Worm (Caenorhabditis elegans): Measurements from ENCODE around the gene T18D3.9.

T18D3.9 gene

DNA sequence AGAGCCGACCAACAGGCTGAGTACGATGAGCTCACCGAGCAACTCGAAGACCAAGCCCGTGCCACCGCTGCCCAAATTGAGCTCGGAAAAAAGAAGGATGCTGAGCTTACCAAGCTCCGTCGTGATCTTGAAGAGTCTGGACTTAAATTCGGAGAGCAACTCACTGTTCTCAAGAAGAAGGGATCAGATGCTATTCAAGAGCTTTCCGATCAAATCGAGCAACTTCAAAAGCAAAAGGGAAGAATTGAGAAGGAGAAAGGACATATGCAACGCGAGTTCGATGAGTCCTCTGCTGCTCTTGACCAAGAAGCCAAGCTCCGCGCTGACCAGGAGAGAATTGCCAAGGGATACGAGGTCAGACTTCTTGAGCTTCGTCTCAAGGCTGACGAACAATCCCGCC, 18.0 kb upstream of the T18D3.9 start:
- TF ChIP-seq ztf-1 (GFP tag; conservative IDR thresholded peaks at IDR 0.05) (no peak), elt-3 (tag; optimal IDR thresholded peaks at IDR 0.05) (no peak), alr-1 (tag; optimal IDR thresholded peaks at IDR 0.05) (no peak), lsy-2 (tag; optimal IDR thresholded peaks at IDR 0.05) (no peak), ama-1 (optimal IDR thresholded peaks at IDR 0.05) (no peak), sem-4 (tag; optimal IDR thresholded peaks at IDR 0.05) (no peak), fos-1 (tag; optimal IDR thresholded peaks at IDR 0.05) (no peak), F13H6.1 (tag; optimal IDR thresholded peaks at IDR 0.05) (no peak), nhr-237 (tag; optimal IDR thresholded peaks at IDR 0.05) (no peak), ceh-16 (tag; optimal IDR thresholded peaks at IDR 0.05) (no peak), unc-62 (GFP tag; optimal IDR thresholded peaks at IDR 0.05) (no peak), R02D3.7 (tag; optimal IDR thresholded peaks at IDR 0.05) (no peak)

DNA sequence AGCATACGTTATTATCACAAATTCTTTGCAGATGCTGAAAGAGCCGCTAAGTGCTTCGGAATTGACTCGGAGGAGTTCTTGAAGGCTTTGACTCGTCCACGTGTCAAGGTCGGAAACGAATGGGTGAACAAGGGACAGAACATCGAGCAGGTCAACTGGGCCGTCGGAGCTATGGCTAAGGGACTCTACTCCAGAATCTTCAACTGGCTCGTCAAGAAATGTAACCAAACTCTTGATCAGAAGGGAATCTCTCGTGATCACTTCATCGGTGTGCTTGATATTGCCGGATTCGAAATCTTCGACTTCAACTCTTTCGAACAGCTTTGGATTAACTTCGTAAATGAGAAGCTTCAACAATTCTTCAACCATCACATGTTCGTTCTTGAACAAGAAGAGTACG, 15.6 kb upstream of the T18D3.9 start:
- no peak for TF ChIP-seq zag-1 (tag; optimal IDR thresholded peaks at IDR 0.05)
- TF ChIP-seq Y55F3AM.14 (GFP tag; optimal IDR thresholded peaks at IDR 0.05), result no peak
- TF ChIP-seq egl-27 (tag; optimal IDR thresholded peaks at IDR 0.05), result no peak
- no peak for TF ChIP-seq nhr-23 (tag; optimal IDR thresholded peaks at IDR 0.05)
- no peak for TF ChIP-seq unc-55 (GFP tag; optimal IDR thresholded peaks at IDR 0.05)
- TF ChIP-seq ceh-82 (tag; optimal IDR thresholded peaks at IDR 0.05), result no peak
- no peak for TF ChIP-seq aly-2 (tag; optimal IDR thresholded peaks at IDR 0.05)
- no peak for TF ChIP-seq C34F6.9 (tag; optimal IDR thresholded peaks at IDR 0.05)
- no peak for TF ChIP-seq ztf-1 (GFP tag; conservative IDR thresholded peaks at IDR 0.05)
- TF ChIP-seq nhr-77 (tag; optimal IDR thresholded peaks at IDR 0.05), result no peak
- TF ChIP-seq skn-1 (tag; optimal IDR thresholded peaks at IDR 0.05), result no peak
- TF ChIP-seq fos-1 (tag; optimal IDR thresholded peaks at IDR 0.05), result no peak
- no peak for TF ChIP-seq lsy-2 (tag; optimal IDR thresholded peaks at IDR 0.05)
- TF ChIP-seq lin-13 (GFP tag; optimal IDR thresholded peaks at IDR 0.05), result no peak
- TF ChIP-seq nhr-21 (tag; optimal IDR thresholded peaks at IDR 0.05), result no peak
- TF ChIP-seq mab-5 (tag; optimal IDR thresholded peaks at IDR 0.05), result no peak
- no peak for TF ChIP-seq sma-9 (GFP tag; optimal IDR thresholded peaks at IDR 0.05)
- TF ChIP-seq sma-9 (tag; optimal IDR thresholded peaks at IDR 0.05), result no peak
- TF ChIP-seq nhr-12 (tag; optimal IDR thresholded peaks at IDR 0.05), result no peak
- no peak for TF ChIP-seq ama-1 (optimal IDR thresholded peaks at IDR 0.05)
- no peak for TF ChIP-seq sma-3 (GFP tag; optimal IDR thresholded peaks at IDR 0.05)

DNA sequence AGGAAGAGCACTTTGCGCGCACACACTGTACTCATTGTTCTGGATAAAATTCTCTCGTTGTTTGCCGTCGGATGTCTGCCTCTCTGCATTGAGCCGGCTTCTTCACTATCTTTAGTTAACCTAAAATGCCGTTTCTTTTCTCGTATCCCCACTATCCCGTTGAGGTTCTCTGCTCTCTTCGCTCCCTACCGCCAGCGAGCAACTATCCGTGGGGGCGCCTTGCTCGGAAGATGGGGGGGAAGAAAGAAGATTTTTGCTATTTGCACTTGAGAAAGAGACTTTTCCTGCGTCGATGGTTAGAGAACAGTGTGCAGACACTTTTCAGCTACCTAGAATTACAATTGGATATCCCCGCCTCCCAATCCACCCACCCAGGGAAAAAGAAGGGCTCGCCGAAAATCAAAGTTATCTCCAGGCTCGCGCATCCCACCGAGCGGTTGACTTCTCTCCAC, 13.4 kb upstream of the T18D3.9 start, which contains the start of gene myo-2:
TSS of gene myo-2 (plus strand) at position 402 of the 452 bp plus-strand sequence.
- TF ChIP-seq mbf-1 (tag; optimal IDR thresholded peaks at IDR 0.05) (no peak), F13H6.1 (tag; optimal IDR thresholded peaks at IDR 0.05) (peak; percentile 28)

DNA sequence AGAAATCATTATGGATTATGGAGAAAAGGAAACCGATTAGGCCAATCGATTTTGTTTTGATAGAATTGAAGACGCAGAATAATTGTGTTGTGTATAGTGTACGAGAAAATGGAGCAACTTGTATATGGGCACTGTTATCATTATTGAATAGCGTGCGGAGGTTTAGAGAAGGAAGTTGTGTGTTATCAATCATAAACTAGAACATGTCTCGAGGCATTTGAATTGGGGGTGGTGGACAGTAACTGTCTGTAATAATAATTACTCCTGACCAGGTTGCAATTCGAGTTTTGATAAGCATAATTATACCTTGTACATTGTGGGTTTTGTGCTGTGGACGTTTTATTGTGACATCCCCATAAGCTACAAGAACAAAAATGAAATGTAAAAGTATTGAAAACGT, 12.5 kb upstream of the T18D3.9 start, which contains the start of gene cdf-2:
TSS of gene cdf-2 (minus strand) at position 149 of the 400 bp plus-strand sequence.
- peak; percentile 46 for TF ChIP-seq fos-1 (tag; optimal IDR thresholded peaks at IDR 0.05)
- TF ChIP-seq F13H6.1 (tag; optimal IDR thresholded peaks at IDR 0.05), result no peak
- peak; percentile 38 for TF ChIP-seq sma-9 (GFP tag; optimal IDR thresholded peaks at IDR 0.05)
- TF ChIP-seq sma-9 (tag; optimal IDR thresholded peaks at IDR 0.05), result no peak
- no peak for TF ChIP-seq Y55F3AM.14 (GFP tag; optimal IDR thresholded peaks at IDR 0.05)
- TF ChIP-seq nhr-21 (tag; optimal IDR thresholded peaks at IDR 0.05), result no peak
- TF ChIP-seq elt-3 (tag; optimal IDR thresholded peaks at IDR 0.05), result no peak
- TF ChIP-seq aly-2 (tag; optimal IDR thresholded peaks at IDR 0.05), result no peak
- no peak for TF ChIP-seq mbf-1 (tag; optimal IDR thresholded peaks at IDR 0.05)

DNA sequence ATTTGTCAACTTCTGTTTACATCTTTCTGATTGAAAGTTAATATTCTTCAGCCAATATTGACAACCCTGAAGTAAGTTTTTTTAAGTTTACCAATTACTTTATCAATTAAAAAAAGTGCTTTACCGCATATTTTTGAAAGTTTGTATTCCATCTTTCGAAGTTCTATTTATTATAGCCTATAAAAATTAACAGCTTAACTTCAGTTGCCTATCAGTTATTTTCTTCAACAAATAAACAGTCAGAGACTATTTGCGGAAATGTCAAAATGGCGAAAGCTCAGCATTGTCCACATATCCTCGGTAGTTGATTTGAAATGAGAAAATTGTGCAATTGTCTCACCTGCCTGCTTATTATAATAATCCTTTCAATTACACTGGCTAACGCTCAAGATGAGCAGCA, 9.2 kb upstream of the T18D3.9 start, which contains the start of gene T18D3.5:
TSS of gene T18D3.5 (plus strand) at position 301 of the 400 bp plus-strand sequence.
- TF ChIP-seq R02D3.7 (tag; optimal IDR thresholded peaks at IDR 0.05) (no peak), elt-1 (tag; optimal IDR thresholded peaks at IDR 0.05) (no peak), ZK546.5 (tag; optimal IDR thresholded peaks at IDR 0.05) (no peak), ztf-4 (tag; optimal IDR thresholded peaks at IDR 0.05) (no peak), unc-55 (GFP tag; optimal IDR thresholded peaks at IDR 0.05) (no peak), nhr-10 (tag; optimal IDR thresholded peaks at IDR 0.05) (no peak), nhr-129 (tag; optimal IDR thresholded peaks at IDR 0.05) (no peak), nhr-12 (tag; optimal IDR thresholded peaks at IDR 0.05) (no peak), mab-5 (tag; optimal IDR thresholded peaks at IDR 0.05) (no peak), elt-3 (tag; optimal IDR thresholded peaks at IDR 0.05) (no peak), nhr-11 (tag; optimal IDR thresholded peaks at IDR 0.05) (no peak), mbf-1 (tag; optimal IDR thresholded peaks at IDR 0.05) (no peak)
